Worm (Caenorhabditis elegans) whole organism, L2 larva: ENCODE measurements around the gene sna-1.

Source experiments
- aly-2 ChIP-seq: fragments of 150-350 bp; optimal IDR thresholded peaks from 2 replicates; lab custom pipeline; 2014; ENCODE audit warnings: missing biosample characterization, missing genetic modification characterization
- gmeb-1 ChIP-seq: fragments of 150-350 bp; optimal IDR thresholded peaks from 2 replicates; lab custom pipeline; 2014; ENCODE audit warnings: missing biosample characterization, missing genetic modification characterization
- lin-11 ChIP-seq: fragments of 150-350 bp; sonication (generic microtip); optimal IDR thresholded peaks from 2 replicates; lab custom pipeline; 2014; ENCODE audit warnings: missing biosample characterization, missing genetic modification characterization, inconsistent platforms, mixed read lengths
- lin-39 ChIP-seq: fragments of 150-350 bp; optimal IDR thresholded peaks from 2 replicates; lab custom pipeline; 2014; ENCODE audit warnings: missing biosample characterization, missing genetic modification reagents, missing genetic modification characterization
- unc-39 ChIP-seq: fragments of 150-350 bp; optimal IDR thresholded peaks from 2 replicates; lab custom pipeline; 2014; ENCODE audit warnings: missing biosample characterization, missing genetic modification characterization
- zag-1 ChIP-seq: fragments of 150-350 bp; optimal IDR thresholded peaks from 2 replicates; lab custom pipeline; 2014; ENCODE audit warnings: missing biosample characterization, missing genetic modification characterization
- ztf-11 ChIP-seq: sonication (generic microtip); optimal IDR thresholded peaks from 2 replicates; lab custom pipeline; 2017; ENCODE audit warnings: missing biosample characterization, missing genetic modification characterization
- ztf-4 ChIP-seq: fragments of 150-350 bp; optimal IDR thresholded peaks from 2 replicates; lab custom pipeline; 2014; ENCODE audit warnings: missing biosample characterization, missing genetic modification characterization

ce11 chrV:6691813-6692351 is 18.6 kb downstream of the sna-1 start, which contains the start of gene mtl-1:
- TF ChIP-seq lin-39 (no peak), zag-1 (tag; lab: Kevin White, UChicago) (no peak), ztf-4 (tag; lab: Kevin White, UChicago) (no peak), unc-39 (no peak), aly-2 (tag; lab: Kevin White, UChicago) (no peak), lin-11 (no peak), gmeb-1 (tag; lab: Kevin White, UChicago) (no peak), ztf-11 (tag; lab: Kevin White, UChicago) (no peak)
